Fruit fly (Drosophila melanogaster) whole organism, embryonic: ENCODE measurements around the gene CG10283.
A peak's percentile ranks its signal among the peaks of the same experiment; 100 is the strongest.

ENCODE experiments used
- Atf6 ChIP-seq: fragments of 200-800 bp; sonication (Bioruptor generic); IDR thresholded peaks from 2 replicates; pipeline ENCODE4 v1.3.6; 2022; ENCODE audit warnings: missing biosample characterization, missing genetic modification characterization
- CG10274 ChIP-seq: fragments of 200-800 bp; sonication (Bioruptor generic); optimal IDR thresholded peaks from 3 replicates; lab custom pipeline; 2017; ENCODE audit warnings: missing biosample characterization, mild to moderate bottlenecking, missing genetic modification characterization
- CG11085 ChIP-seq: fragments of 200-800 bp; sonication (Bioruptor generic); IDR thresholded peaks from 2 replicates; pipeline ENCODE4 v1.3.6; 2022; ENCODE audit warnings: missing biosample characterization, missing genetic modification characterization
- CG11456 ChIP-seq: fragments of 200-800 bp; sonication (Bioruptor generic); IDR thresholded peaks from 3 replicates; pipeline ENCODE4 v1.3.6; 2022; ENCODE audit warnings: missing biosample characterization, missing genetic modification characterization
- CG12104 ChIP-seq: fragments of 200-800 bp; sonication (Bioruptor generic); optimal IDR thresholded peaks from 3 replicates; lab custom pipeline; 2016; ENCODE audit warnings: missing biosample characterization, missing genetic modification characterization
- CG13775 ChIP-seq: fragments of 200-800 bp; sonication (Bioruptor generic); optimal IDR thresholded peaks from 3 replicates; lab custom pipeline; 2017; ENCODE audit warnings: missing biosample characterization, mild to moderate bottlenecking, missing genetic modification characterization
- CG14050 ChIP-seq: fragments of 200-800 bp; sonication (Bioruptor generic); IDR thresholded peaks from 3 replicates; pipeline ENCODE4 v1.3.6; 2022; ENCODE audit warnings: missing biosample characterization, missing genetic modification characterization
- CG17359 ChIP-seq: fragments of 200-800 bp; sonication (Bioruptor generic); optimal IDR thresholded peaks from 3 replicates; lab custom pipeline; 2018; ENCODE audit warnings: missing biosample characterization, mild to moderate bottlenecking, missing genetic modification characterization, moderate library complexity
- CG1792 ChIP-seq: fragments of 200-800 bp; sonication (Bioruptor generic); optimal IDR thresholded peaks from 2 replicates; lab custom pipeline; 2016; ENCODE audit warnings: missing biosample characterization, missing genetic modification characterization
- CG18262 ChIP-seq: fragments of 200-800 bp; optimal IDR thresholded peaks from 3 replicates; lab custom pipeline; 2019; ENCODE audit warnings: missing biosample characterization, mild to moderate bottlenecking, missing genetic modification characterization, moderate library complexity
- CG2120 ChIP-seq: fragments of 200-800 bp; sonication (Bioruptor generic); optimal IDR thresholded peaks from 3 replicates; lab custom pipeline; 2016; ENCODE audit warnings: missing biosample characterization, missing genetic modification characterization
- CG3407 ChIP-seq: fragments of 200-800 bp; sonication (Bioruptor generic); optimal IDR thresholded peaks from 2 replicates; lab custom pipeline; 2018; ENCODE audit warnings: missing biosample characterization, mild to moderate bottlenecking, missing genetic modification characterization
- CG4707 ChIP-seq: fragments of 200-800 bp; sonication (Bioruptor generic); optimal IDR thresholded peaks from 2 replicates; lab custom pipeline; 2018; ENCODE audit warnings: missing biosample characterization, mild to moderate bottlenecking, missing genetic modification characterization, moderate library complexity
- CG6272 ChIP-seq: fragments of 200-800 bp; sonication (Bioruptor generic); IDR thresholded peaks from 2 replicates; pipeline ENCODE4 v1.3.6; 2022; ENCODE audit warnings: missing biosample characterization, missing genetic modification characterization
- CG6765 ChIP-seq: fragments of 200-800 bp; sonication (Bioruptor generic); optimal IDR thresholded peaks from 3 replicates; lab custom pipeline; 2017; ENCODE audit warnings: missing biosample characterization, mild to moderate bottlenecking, missing genetic modification characterization
- CG7928 ChIP-seq: fragments of 200-800 bp; sonication (Bioruptor generic); optimal IDR thresholded peaks from 2 replicates; lab custom pipeline; 2017; ENCODE audit warnings: missing biosample characterization, mild to moderate bottlenecking, missing genetic modification characterization
- CG8281 ChIP-seq: fragments of 200-800 bp; sonication (Bioruptor generic); optimal IDR thresholded peaks from 2 replicates; lab custom pipeline; 2018; ENCODE audit warnings: missing biosample characterization, mild to moderate bottlenecking, missing genetic modification characterization, moderate library complexity
- Chrac-16 ChIP-seq: fragments of 200-800 bp; sonication (Bioruptor generic); optimal IDR thresholded peaks from 3 replicates; lab custom pipeline; 2016; ENCODE audit warnings: missing biosample characterization, missing genetic modification characterization
- Dad ChIP-seq: fragments of 200-800 bp; sonication (Bioruptor generic); optimal IDR thresholded peaks from 3 replicates; lab custom pipeline; 2016; ENCODE audit warnings: missing biosample characterization, missing genetic modification characterization
- Drgx ChIP-seq: fragments of 200-800 bp; sonication (Bioruptor generic); IDR thresholded peaks from 2 replicates; pipeline ENCODE4 v1.3.6; 2022; ENCODE audit warnings: missing biosample characterization, missing genetic modification characterization
- Fer1 ChIP-seq: fragments of 200-800 bp; sonication (Bioruptor generic); optimal IDR thresholded peaks from 2 replicates; lab custom pipeline; 2017; ENCODE audit warnings: missing biosample characterization, mild to moderate bottlenecking, missing genetic modification characterization
- Hmr ChIP-seq: fragments of 200-800 bp; sonication (Bioruptor generic); optimal IDR thresholded peaks from 3 replicates; lab custom pipeline; 2017; ENCODE audit warnings: mild to moderate bottlenecking, missing biosample characterization, missing genetic modification reagents, missing genetic modification characterization
- Hmx ChIP-seq: fragments of 200-800 bp; sonication (Bioruptor generic); optimal IDR thresholded peaks from 2 replicates; lab custom pipeline; 2016; ENCODE audit warnings: missing biosample characterization, missing genetic modification characterization
- Med ChIP-seq: fragments of 200-800 bp; sonication (Bioruptor generic); peaks from one replicate; lab custom pipeline; 2016; ENCODE audit warnings: missing biosample characterization, missing genetic modification characterization, mild to moderate bottlenecking, inconsistent platforms, moderate library complexity
- NC2α ChIP-seq: fragments of 200-800 bp; sonication (Bioruptor generic); optimal IDR thresholded peaks from 2 replicates; lab custom pipeline; 2016; ENCODE audit warnings: missing biosample characterization, missing genetic modification characterization
- Pdp1 ChIP-seq, 2 experiments: fragments of 200-800 bp; sonication (Bioruptor generic); optimal IDR thresholded peaks; 3 replicates each; lab custom pipeline; 2016; ENCODE audit warnings: missing biosample characterization in 2 of 2, missing genetic modification characterization in 2 of 2, mild to moderate bottlenecking in 1 of 2, moderate library complexity in 1 of 2
- Sry-β ChIP-seq: fragments of 200-800 bp; sonication (Bioruptor generic); optimal IDR thresholded peaks from 2 replicates; lab custom pipeline; 2018; ENCODE audit warnings: missing biosample characterization, mild to moderate bottlenecking, missing genetic modification characterization, moderate library complexity
- Tbp ChIP-seq: fragments of >200 bp; optimal IDR thresholded peaks from 2 replicates; lab custom pipeline; 2018; ENCODE audit warnings: missing biosample characterization, missing genetic modification characterization
- ab ChIP-seq: fragments of 200-800 bp; sonication (Bioruptor generic); optimal IDR thresholded peaks from 2 replicates; lab custom pipeline; 2016; ENCODE audit warnings: missing biosample characterization, missing genetic modification characterization
- ap ChIP-seq: fragments of 200-800 bp; sonication (Bioruptor generic); IDR thresholded peaks from 2 replicates; pipeline ENCODE4 v1.3.6; 2022; ENCODE audit warnings: missing biosample characterization, missing genetic modification characterization
- bigmax ChIP-seq: fragments of 200-800 bp; sonication (Bioruptor generic); optimal IDR thresholded peaks from 2 replicates; lab custom pipeline; 2018; ENCODE audit warnings: missing biosample characterization, mild to moderate bottlenecking, missing genetic modification characterization
- da ChIP-seq: fragments of 200-800 bp; sonication (Bioruptor generic); optimal IDR thresholded peaks from 2 replicates; lab custom pipeline; 2016; ENCODE audit warnings: missing biosample characterization, missing genetic modification characterization
- eve ChIP-seq, 2 experiments: fragments of >200 bp; optimal IDR thresholded peaks; 2 replicates each; lab custom pipeline; 2017; ENCODE audit warnings: missing biosample characterization in 2 of 2, missing genetic modification characterization in 2 of 2
- eyg ChIP-seq: fragments of 200-800 bp; sonication (Bioruptor generic); optimal IDR thresholded peaks from 3 replicates; lab custom pipeline; 2016; ENCODE audit warnings: missing biosample characterization, missing genetic modification characterization
- gsb ChIP-seq: fragments of 200-800 bp; sonication (Bioruptor generic); IDR thresholded peaks from 2 replicates; pipeline ENCODE4 v1.3.6; 2022; ENCODE audit warnings: missing biosample characterization, missing genetic modification characterization
- ham ChIP-seq: fragments of 200-800 bp; sonication (Bioruptor generic); IDR thresholded peaks from 2 replicates; pipeline ENCODE4 v1.3.6; 2022; ENCODE audit warnings: missing biosample characterization, missing genetic modification characterization
- inv ChIP-seq: fragments of 200-800 bp; sonication (Bioruptor generic); IDR thresholded peaks from 2 replicates; pipeline ENCODE4 v1.3.6; 2022; ENCODE audit warnings: missing biosample characterization, missing genetic modification characterization; ENCODE audit not compliant: partially characterized antibody
- jumu ChIP-seq: fragments of 200-800 bp; sonication (Bioruptor generic); optimal IDR thresholded peaks from 3 replicates; lab custom pipeline; 2016; ENCODE audit warnings: missing biosample characterization, missing genetic modification characterization
- lov ChIP-seq, 2 experiments: fragments of 200-800 bp in 1 of 2; fragments of >200 bp in 1 of 2; sonication (Bioruptor generic) in 1 of 2; IDR thresholded peaks in 1 of 2; optimal IDR thresholded peaks in 1 of 2; 2 replicates in 1 of 2; 3 replicates in 1 of 2; pipeline versions ENCODE4 v1.3.6 to Lab custom; 2017 to 2022; ENCODE audit warnings: missing biosample characterization in 1 of 2, missing genetic modification characterization in 1 of 2
- luna ChIP-seq: fragments of 200-800 bp; sonication (Bioruptor generic); optimal IDR thresholded peaks from 2 replicates; lab custom pipeline; 2016; ENCODE audit warnings: missing biosample characterization, missing genetic modification characterization
- nau ChIP-seq: fragments of 200-800 bp; sonication (Bioruptor generic); optimal IDR thresholded peaks from 3 replicates; lab custom pipeline; 2017; ENCODE audit warnings: missing biosample characterization, mild to moderate bottlenecking, missing genetic modification characterization, missing genetic modification reagents
- pb ChIP-seq: fragments of 200-800 bp; sonication (Bioruptor generic); optimal IDR thresholded peaks from 3 replicates; lab custom pipeline; 2016; ENCODE audit warnings: missing biosample characterization, missing genetic modification characterization
- pnt ChIP-seq: fragments of 200-800 bp; sonication (Bioruptor generic); optimal IDR thresholded peaks from 3 replicates; lab custom pipeline; 2016; ENCODE audit warnings: missing biosample characterization, missing genetic modification characterization
- pzg ChIP-seq: fragments of 200-800 bp; sonication (Bioruptor generic); optimal IDR thresholded peaks from 3 replicates; lab custom pipeline; 2018; ENCODE audit warnings: missing biosample characterization, mild to moderate bottlenecking, missing genetic modification characterization, moderate library complexity
- repo ChIP-seq: fragments of 200-800 bp; sonication (Bioruptor generic); optimal IDR thresholded peaks from 2 replicates; lab custom pipeline; 2016; ENCODE audit warnings: missing biosample characterization, missing genetic modification characterization
- rib ChIP-seq: fragments of 200-800 bp; sonication (Bioruptor generic); IDR thresholded peaks from 2 replicates; pipeline ENCODE4 v1.3.6; 2022; ENCODE audit warnings: missing biosample characterization, missing genetic modification characterization
- sens-2 ChIP-seq: fragments of 200-800 bp; sonication (Bioruptor generic); IDR thresholded peaks from 2 replicates; pipeline ENCODE4 v1.3.6; 2022; ENCODE audit warnings: missing biosample characterization, missing genetic modification characterization
- shn ChIP-seq: fragments of 200-800 bp; sonication (Bioruptor generic); optimal IDR thresholded peaks from 3 replicates; lab custom pipeline; 2016; ENCODE audit warnings: missing biosample characterization, missing genetic modification characterization
- so ChIP-seq: fragments of 200-800 bp; sonication (Bioruptor generic); IDR thresholded peaks from 3 replicates; pipeline ENCODE4 v1.3.6; 2022; ENCODE audit warnings: missing biosample characterization, missing genetic modification characterization
- stwl ChIP-seq: fragments of 200-800 bp; sonication (Bioruptor generic); optimal IDR thresholded peaks from 3 replicates; lab custom pipeline; 2018; ENCODE audit warnings: missing biosample characterization, mild to moderate bottlenecking, missing genetic modification characterization, moderate library complexity

CG10283 gene

dm6 chr2L:18442903-18443608 is 41.3 kb downstream of the CG10283 start, which contains the start of gene RpS26 (continued):
- TF ChIP-seq Sry-β (GFP tag; lab: Kevin White, UChicago) (peak; percentile 88), Hmr (GFP tag; lab: Kevin White, UChicago) (no peak), CG12104 (GFP tag; lab: Kevin White, UChicago) (peak; percentile 73), CG11085 (GFP tag; lab: Robert Waterston, UW) (no peak; the same call in 1 of the 2 replicates), CG6765 (GFP tag; lab: Kevin White, UChicago) (peak; percentile 48), CG6272 (peak; percentile 48; the same call in 1 of the 2 replicates), NC2α (GFP tag; lab: Kevin White, UChicago) (no peak), stwl (tag; lab: Kevin White, UChicago) (peak; percentile 65), Pdp1 (GFP tag; optimal IDR thresholded peaks at IDR 0.05; lab: Kevin White, UChicago) (peak; percentile 44 to 51), CG14050 (GFP tag; lab: Robert Waterston, UW) (0 out of 3 replicates have a peak, but pooled peaks have one; percentile 14), CG13775 (peak; percentile 71), eve (GFP tag; optimal IDR thresholded peaks at IDR 0.05; lab: Kevin White, UChicago) (no peak), da (no peak), ham (no peak), Fer1 (GFP tag; lab: Kevin White, UChicago) (peak; percentile 59), ab (GFP tag; lab: Kevin White, UChicago) (no peak), shn (GFP tag; lab: Kevin White, UChicago) (peak; percentile 70), eyg (GFP tag; lab: Kevin White, UChicago) (no peak), CG7928 (GFP tag; lab: Kevin White, UChicago) (peak; percentile 81), Dad (peak; percentile 57), CG4707 (GFP tag; lab: Kevin White, UChicago) (no peak), nau (no peak), pzg (GFP tag; lab: Kevin White, UChicago) (peak; percentile 67), CG1792 (GFP tag; lab: Kevin White, UChicago) (peak; percentile 39), rib (GFP tag; lab: Robert Waterston, UW) (no peak), sens-2 (GFP tag; lab: Robert Waterston, UW) (no peak; the same call in 1 of the 2 replicates), so (0 out of 3 replicates have a peak, but pooled peaks have one; percentile 49), Hmx (GFP tag; lab: Kevin White, UChicago) (no peak), jumu (GFP tag; lab: Kevin White, UChicago) (peak; percentile 40), repo (GFP tag; lab: Kevin White, UChicago) (no peak), lov (optimal IDR thresholded peaks at IDR 0.05; lab: Kevin White, UChicago) (no peak), lov (GFP tag; IDR thresholded peaks at IDR 0.05; lab: Robert Waterston, UW) (peak; percentile 65; the same call in 1 of the 3 replicates), Drgx (no peak), pnt (GFP tag; lab: Kevin White, UChicago) (peak; percentile 48), ap (GFP tag; lab: Robert Waterston, UW) (no peak), gsb (GFP tag; lab: Robert Waterston, UW) (no peak), CG3407 (GFP tag; lab: Kevin White, UChicago) (peak; percentile 3), luna (GFP tag; lab: Kevin White, UChicago) (no peak), Tbp (GFP tag; lab: Kevin White, UChicago) (peak; percentile 87), CG18262 (peak; percentile 43), pb (no peak), CG17359 (tag; lab: Kevin White, UChicago) (peak; percentile 27), Chrac-16 (GFP tag; lab: Kevin White, UChicago) (peak; percentile 34), Med (GFP tag; lab: Kevin White, UChicago) (peak; percentile 93), CG8281 (tag; lab: Kevin White, UChicago) (no peak), inv (GFP tag; lab: Robert Waterston, UW) (no peak), CG2120 (GFP tag; lab: Kevin White, UChicago) (peak; percentile 53), CG10274 (GFP tag; lab: Kevin White, UChicago) (no peak), Atf6 (GFP tag; lab: Robert Waterston, UW) (peak; percentile 58), CG11456 (GFP tag; lab: Robert Waterston, UW) (peak; percentile 72; the same call in 2 of the 3 replicates), bigmax (GFP tag; lab: Kevin White, UChicago) (no peak)
